Worm (Caenorhabditis elegans) whole organism, late embryonic: Measurements from ENCODE around the gene bus-19.

Source experiments
- K02D7.2 ChIP-seq: sonication (generic microtip); optimal IDR thresholded peaks from 2 replicates; lab custom pipeline; 2017; ENCODE audit warnings: mild to moderate bottlenecking, missing genetic modification characterization, missing compliant biosample characterization
- K09A11.1 ChIP-seq: sonication (generic microtip); optimal IDR thresholded peaks from 2 replicates; lab custom pipeline; 2017; ENCODE audit warnings: antibody characterized with exemption, mild to moderate bottlenecking, missing genetic modification characterization, missing compliant biosample characterization; ENCODE audit not compliant: insufficient read depth
- ama-1 ChIP-seq: fragments of 150-350 bp; optimal IDR thresholded peaks from 2 replicates; lab custom pipeline; 2014
- ceh-2 ChIP-seq: sonication (generic microtip); optimal IDR thresholded peaks from 2 replicates; lab custom pipeline; 2016; ENCODE audit warnings: missing genotype, missing genetic modification characterization, missing compliant biosample characterization
- ceh-45 ChIP-seq: fragments of 200-800 bp; sonication (Bioruptor generic); IDR thresholded peaks from 2 replicates; pipeline ENCODE4 v1.3.6; 2022; ENCODE audit warnings: missing genetic modification reagents, missing genetic modification characterization, missing compliant biosample characterization
- ceh-9 ChIP-seq: sonication (generic microtip); optimal IDR thresholded peaks from 2 replicates; lab custom pipeline; 2016; ENCODE audit warnings: mild to moderate bottlenecking, missing genetic modification characterization, inconsistent platforms, missing compliant biosample characterization
- eyg-1 ChIP-seq: sonication (generic microtip); optimal IDR thresholded peaks from 2 replicates; lab custom pipeline; 2016; ENCODE audit warnings: missing genotype, missing genetic modification characterization, missing compliant biosample characterization
- fkh-10 ChIP-seq: fragments of 150-350 bp; optimal IDR thresholded peaks from 2 replicates; lab custom pipeline; 2014; ENCODE audit warnings: missing biosample characterization, missing genetic modification reagents, missing genetic modification characterization
- fkh-6 ChIP-seq: sonication (generic microtip); optimal IDR thresholded peaks from 2 replicates; lab custom pipeline; 2016; ENCODE audit warnings: missing genetic modification characterization, missing compliant biosample characterization
- madf-2 ChIP-seq: sonication (generic microtip); optimal IDR thresholded peaks from 2 replicates; lab custom pipeline; 2017; ENCODE audit warnings: missing genetic modification characterization, missing compliant biosample characterization
- rnt-1 ChIP-seq: sonication (generic microtip); optimal IDR thresholded peaks from 2 replicates; lab custom pipeline; 2016; ENCODE audit warnings: missing genetic modification characterization, missing compliant biosample characterization
- tbx-2 ChIP-seq: sonication (generic microtip); optimal IDR thresholded peaks from 2 replicates; lab custom pipeline; 2016; ENCODE audit warnings: missing genetic modification characterization, missing compliant biosample characterization
- unc-42 ChIP-seq: sonication (generic microtip); optimal IDR thresholded peaks from 2 replicates; lab custom pipeline; 2016; ENCODE audit warnings: missing genotype, missing genetic modification characterization, missing compliant biosample characterization

DNA sequence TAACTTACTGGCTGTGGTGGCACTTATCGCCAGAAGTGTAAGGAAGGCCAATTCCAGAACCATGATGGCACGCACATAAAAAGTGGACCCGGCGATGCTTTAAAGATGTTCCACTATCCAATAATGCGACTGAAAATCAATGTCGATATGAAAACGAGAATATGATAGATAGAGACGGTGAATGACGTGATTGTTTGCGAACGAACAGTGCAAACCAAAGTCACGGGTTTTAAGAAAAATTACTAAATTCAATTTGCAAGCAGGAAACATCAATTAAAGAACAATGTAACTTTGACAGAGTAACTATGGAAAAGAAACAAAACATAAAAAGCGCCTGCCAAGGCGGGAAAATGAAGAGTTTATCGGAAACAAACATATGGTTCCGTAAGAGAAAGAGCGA is 22.1 kb upstream of the bus-19 start, which contains the start of gene C44H9.5:
- no peak for TF ChIP-seq ceh-45 (GFP tag; lab: Robert Waterston, UW)
- TF ChIP-seq ama-1 (lab: Kevin White, UChicago), result no peak
- no peak for TF ChIP-seq K02D7.2 (tag; lab: Kevin White, UChicago)
- no peak for TF ChIP-seq eyg-1
- TF ChIP-seq ceh-2 (tag; lab: Kevin White, UChicago), result no peak
- no peak for TF ChIP-seq madf-2 (tag; lab: Kevin White, UChicago)
- TF ChIP-seq rnt-1 (tag; lab: Kevin White, UChicago), result no peak
- TF ChIP-seq unc-42 (tag; lab: Kevin White, UChicago), result no peak
- TF ChIP-seq K09A11.1 (tag; lab: Kevin White, UChicago), result no peak
- TF ChIP-seq tbx-2 (tag; lab: Kevin White, UChicago), result no peak
- TF ChIP-seq ceh-9, result no peak
- TF ChIP-seq fkh-10 (GFP tag; lab: Kevin White, UChicago), result no peak
- TF ChIP-seq fkh-6 (tag; lab: Kevin White, UChicago), result no peak
